Worm (Caenorhabditis elegans) whole organism, late embryonic: ENCODE results near the gene cyp-14A3.

Experiments
- C08G9.2 ChIP-seq: sonication (generic microtip); optimal IDR thresholded peaks from 2 replicates; lab custom pipeline; 2016; ENCODE audit warnings: mild to moderate bottlenecking, missing genetic modification characterization, moderate library complexity, missing compliant biosample characterization
- C38D4.7 ChIP-seq: fragments of 200-800 bp; sonication (Bioruptor generic); optimal IDR thresholded peaks from 2 replicates; lab custom pipeline; 2018; ENCODE audit warnings: mild to moderate bottlenecking, missing genetic modification characterization, moderate library complexity, missing compliant biosample characterization
- F13H6.1 ChIP-seq: sonication (generic microtip); optimal IDR thresholded peaks from 2 replicates; lab custom pipeline; 2016; ENCODE audit warnings: missing genetic modification characterization, missing compliant biosample characterization
- K09A11.1 ChIP-seq: sonication (generic microtip); optimal IDR thresholded peaks from 2 replicates; lab custom pipeline; 2017; ENCODE audit warnings: antibody characterized with exemption, mild to moderate bottlenecking, missing genetic modification characterization, missing compliant biosample characterization; ENCODE audit not compliant: insufficient read depth
- Y22D7AL.16 ChIP-seq: sonication (generic microtip); optimal IDR thresholded peaks from 2 replicates; lab custom pipeline; 2016; ENCODE audit warnings: missing genetic modification characterization, missing compliant biosample characterization
- ahr-1 ChIP-seq: sonication (generic microtip); optimal IDR thresholded peaks from 2 replicates; lab custom pipeline; 2016; ENCODE audit warnings: missing genetic modification characterization, missing compliant biosample characterization
- ama-1 ChIP-seq: fragments of 150-350 bp; optimal IDR thresholded peaks from 2 replicates; lab custom pipeline; 2014
- ceh-14 ChIP-seq: sonication (generic microtip); optimal IDR thresholded peaks from 2 replicates; lab custom pipeline; 2016; ENCODE audit warnings: missing genotype, missing genetic modification characterization, missing compliant biosample characterization
- ceh-18 ChIP-seq: sonication (generic microtip); optimal IDR thresholded peaks from 2 replicates; lab custom pipeline; 2016; ENCODE audit warnings: missing genetic modification characterization, missing compliant biosample characterization
- ceh-19 ChIP-seq: fragments of 200-800 bp; sonication (Bioruptor generic); optimal IDR thresholded peaks from 2 replicates; lab custom pipeline; 2018; ENCODE audit warnings: mild to moderate bottlenecking, missing genetic modification characterization, missing compliant biosample characterization
- ceh-2 ChIP-seq: sonication (generic microtip); optimal IDR thresholded peaks from 2 replicates; lab custom pipeline; 2016; ENCODE audit warnings: missing genotype, missing genetic modification characterization, missing compliant biosample characterization
- ceh-22 ChIP-seq: sonication (generic microtip); optimal IDR thresholded peaks from 2 replicates; lab custom pipeline; 2017; ENCODE audit warnings: missing biosample characterization, missing genetic modification characterization
- ceh-24 ChIP-seq: sonication (generic microtip); optimal IDR thresholded peaks from 2 replicates; lab custom pipeline; 2016; ENCODE audit warnings: mild to moderate bottlenecking, missing genetic modification characterization, missing compliant biosample characterization
- ceh-30 ChIP-seq: fragments of 150-350 bp; optimal IDR thresholded peaks from 2 replicates; lab custom pipeline; 2014; ENCODE audit warnings: missing biosample characterization, missing genetic modification characterization
- ceh-31 ChIP-seq: sonication (generic microtip); optimal IDR thresholded peaks from 2 replicates; lab custom pipeline; 2016; ENCODE audit warnings: missing genetic modification characterization, missing compliant biosample characterization
- ceh-48 ChIP-seq: sonication (generic microtip); optimal IDR thresholded peaks from 2 replicates; lab custom pipeline; 2016; ENCODE audit warnings: missing genetic modification characterization, inconsistent platforms, missing compliant biosample characterization
- ceh-9 ChIP-seq: sonication (generic microtip); optimal IDR thresholded peaks from 2 replicates; lab custom pipeline; 2016; ENCODE audit warnings: mild to moderate bottlenecking, missing genetic modification characterization, inconsistent platforms, missing compliant biosample characterization
- che-1 ChIP-seq: sonication (generic microtip); optimal IDR thresholded peaks from 2 replicates; lab custom pipeline; 2016; ENCODE audit warnings: mild to moderate bottlenecking, missing genetic modification characterization, missing compliant biosample characterization
- dve-1 ChIP-seq: sonication (generic microtip); optimal IDR thresholded peaks from 2 replicates; lab custom pipeline; 2017; ENCODE audit warnings: antibody characterized with exemption, mild to moderate bottlenecking, missing genetic modification characterization, missing compliant biosample characterization
- elt-2 ChIP-seq: sonication (generic microtip); optimal IDR thresholded peaks from 2 replicates; lab custom pipeline; 2016; ENCODE audit warnings: missing genetic modification reagents, missing genetic modification characterization, missing compliant biosample characterization
- ets-4 ChIP-seq: sonication (generic microtip); optimal IDR thresholded peaks from 2 replicates; lab custom pipeline; 2016; ENCODE audit warnings: missing genetic modification characterization, missing compliant biosample characterization
- eyg-1 ChIP-seq: sonication (generic microtip); optimal IDR thresholded peaks from 2 replicates; lab custom pipeline; 2016; ENCODE audit warnings: missing genotype, missing genetic modification characterization, missing compliant biosample characterization
- fax-1 ChIP-seq: sonication (generic microtip); optimal IDR thresholded peaks from 2 replicates; lab custom pipeline; 2016; ENCODE audit warnings: missing genotype, missing genetic modification characterization, missing compliant biosample characterization
- fkh-10 ChIP-seq: fragments of 150-350 bp; optimal IDR thresholded peaks from 2 replicates; lab custom pipeline; 2014; ENCODE audit warnings: missing biosample characterization, missing genetic modification reagents, missing genetic modification characterization
- fkh-6 ChIP-seq: sonication (generic microtip); optimal IDR thresholded peaks from 2 replicates; lab custom pipeline; 2016; ENCODE audit warnings: missing genetic modification characterization, missing compliant biosample characterization
- gmeb-2 ChIP-seq: sonication (generic microtip); optimal IDR thresholded peaks from 2 replicates; lab custom pipeline; 2016; ENCODE audit warnings: missing genetic modification characterization, inconsistent platforms, missing compliant biosample characterization
- hlh-30 ChIP-seq: sonication (generic microtip); optimal IDR thresholded peaks from 2 replicates; lab custom pipeline; 2017; ENCODE audit warnings: antibody characterized with exemption, missing genetic modification characterization, missing compliant biosample characterization; ENCODE audit not compliant: insufficient read depth
- hlh-8 ChIP-seq: sonication (generic microtip); optimal IDR thresholded peaks from 2 replicates; lab custom pipeline; 2016; ENCODE audit warnings: missing genotype, missing genetic modification characterization, missing compliant biosample characterization
- lin-11 ChIP-seq: fragments of 200-800 bp; sonication (Bioruptor generic); optimal IDR thresholded peaks from 2 replicates; lab custom pipeline; 2018; ENCODE audit warnings: mild to moderate bottlenecking, missing genetic modification characterization, missing compliant biosample characterization
- mec-3 ChIP-seq: sonication (generic microtip); optimal IDR thresholded peaks from 2 replicates; lab custom pipeline; 2016; ENCODE audit warnings: borderline replicate concordance, missing genetic modification characterization, missing compliant biosample characterization
- nhr-11 ChIP-seq: fragments of 150-350 bp; optimal IDR thresholded peaks from 2 replicates; lab custom pipeline; 2014; ENCODE audit warnings: missing biosample characterization, missing genetic modification characterization
- npax-4 ChIP-seq: sonication (generic microtip); optimal IDR thresholded peaks from 2 replicates; lab custom pipeline; 2016; ENCODE audit warnings: missing genetic modification characterization, missing compliant biosample characterization
- pag-3 ChIP-seq: sonication (generic microtip); optimal IDR thresholded peaks from 2 replicates; lab custom pipeline; 2016; ENCODE audit warnings: missing compliant biosample characterization, missing genetic modification characterization, borderline replicate concordance
- pat-9 ChIP-seq: fragments of 200-800 bp; sonication (Bioruptor generic); optimal IDR thresholded peaks from 2 replicates; lab custom pipeline; 2018; ENCODE audit warnings: mild to moderate bottlenecking, missing genetic modification characterization, moderate library complexity, missing compliant biosample characterization
- pax-1 ChIP-seq: fragments of 150-350 bp; optimal IDR thresholded peaks from 2 replicates; lab custom pipeline; 2014; ENCODE audit warnings: missing biosample characterization, missing genetic modification characterization
- pha-2 ChIP-seq: sonication (generic microtip); optimal IDR thresholded peaks from 2 replicates; lab custom pipeline; 2017; ENCODE audit warnings: mild to moderate bottlenecking, missing genetic modification characterization, missing compliant biosample characterization
- pqm-1 ChIP-seq: sonication (generic microtip); optimal IDR thresholded peaks from 2 replicates; lab custom pipeline; 2016; ENCODE audit warnings: missing genetic modification characterization, missing compliant biosample characterization
- pros-1 ChIP-seq: fragments of 150-350 bp; optimal IDR thresholded peaks from 2 replicates; lab custom pipeline; 2014; ENCODE audit warnings: missing biosample characterization, missing genetic modification reagents, missing genetic modification characterization
- ref-2 ChIP-seq: sonication (generic microtip); optimal IDR thresholded peaks from 2 replicates; lab custom pipeline; 2016; ENCODE audit warnings: missing genetic modification characterization, missing compliant biosample characterization
- rnt-1 ChIP-seq: sonication (generic microtip); optimal IDR thresholded peaks from 2 replicates; lab custom pipeline; 2016; ENCODE audit warnings: missing genetic modification characterization, missing compliant biosample characterization
- syd-9 ChIP-seq: sonication (generic microtip); optimal IDR thresholded peaks from 2 replicates; lab custom pipeline; 2016; ENCODE audit warnings: mild to moderate bottlenecking, missing genetic modification characterization, moderate library complexity, missing compliant biosample characterization
- unc-3 ChIP-seq, 2 experiments: fragments of 200-800 bp in 1 of 2; sonication (Bioruptor generic) in 1 of 2; sonication (generic microtip) in 1 of 2; conservative IDR thresholded peaks in 1 of 2; optimal IDR thresholded peaks in 1 of 2; 2 replicates each; pipeline versions ENCODE4 v1.3.6 to Lab custom; 2016 to 2022; ENCODE audit warnings: missing compliant biosample characterization in 2 of 2, missing genetic modification characterization in 2 of 2, missing genetic modification reagents in 1 of 2
- unc-42 ChIP-seq: sonication (generic microtip); optimal IDR thresholded peaks from 2 replicates; lab custom pipeline; 2016; ENCODE audit warnings: missing genotype, missing genetic modification characterization, missing compliant biosample characterization
- unc-86 ChIP-seq: sonication (generic microtip); optimal IDR thresholded peaks from 2 replicates; lab custom pipeline; 2016; ENCODE audit warnings: missing genetic modification characterization, missing compliant biosample characterization

Gene cyp-14A3

DNA sequence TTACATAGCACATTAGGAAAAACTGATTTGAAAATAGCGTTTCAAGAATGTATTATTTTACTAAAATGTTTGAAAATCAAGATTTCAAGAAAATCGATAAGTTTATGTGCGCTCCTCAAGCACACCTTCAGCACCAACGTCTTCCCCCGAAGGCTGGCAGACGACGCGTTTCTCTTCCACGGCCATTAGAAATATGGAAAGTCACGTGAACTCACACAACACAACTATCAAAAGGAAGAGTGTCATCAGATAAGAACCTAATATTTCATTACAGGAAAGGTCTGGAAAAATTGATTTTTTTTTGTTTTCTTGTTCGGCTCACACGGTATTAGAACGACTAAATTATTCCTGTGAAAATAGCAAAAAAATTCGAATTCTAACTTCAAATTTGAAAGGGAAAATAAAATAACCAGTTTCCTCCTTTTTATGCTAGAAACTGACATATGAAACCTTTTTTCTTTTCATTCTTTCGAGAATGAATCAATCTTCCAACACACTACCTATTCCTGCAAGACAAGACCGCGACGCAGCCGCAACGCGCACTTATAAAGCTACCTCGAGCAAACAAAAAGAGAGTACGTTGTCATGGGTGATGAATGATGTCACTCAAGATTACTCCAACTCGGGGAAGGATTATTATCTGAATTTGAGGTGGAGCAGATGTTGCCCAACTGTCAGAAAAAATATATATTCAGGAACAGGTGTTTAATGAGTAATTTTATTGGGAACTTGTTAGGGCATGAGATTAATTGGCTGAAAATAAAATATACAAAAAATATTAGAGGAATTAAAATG lies 48.7 kb downstream of the cyp-14A3 start:
- TF ChIP-seq ceh-30 (no peak), elt-2 (peak; percentile 32), eyg-1 (tag; lab: Kevin White, UChicago) (no peak), ceh-19 (GFP tag; lab: Kevin White, UChicago) (peak; percentile 23), nhr-11 (tag; lab: Kevin White, UChicago) (no peak), ceh-22 (peak; percentile 11), pros-1 (tag; lab: Kevin White, UChicago) (no peak), ceh-14 (tag; lab: Kevin White, UChicago) (no peak), C08G9.2 (tag; lab: Kevin White, UChicago) (no peak), F13H6.1 (tag; lab: Kevin White, UChicago) (no peak), ahr-1 (tag; lab: Kevin White, UChicago) (no peak), ceh-18 (tag; lab: Kevin White, UChicago) (no peak), npax-4 (tag; lab: Kevin White, UChicago) (no peak), syd-9 (tag; lab: Kevin White, UChicago) (no peak), hlh-30 (tag; lab: Kevin White, UChicago) (peak; percentile 80), K09A11.1 (tag; lab: Kevin White, UChicago) (no peak), pha-2 (tag; lab: Kevin White, UChicago) (no peak), unc-86 (tag; lab: Kevin White, UChicago) (no peak), ceh-24 (no peak), ets-4 (tag; lab: Kevin White, UChicago) (no peak), ceh-31 (tag; lab: Kevin White, UChicago) (peak; percentile 7), Y22D7AL.16 (tag; lab: Kevin White, UChicago) (no peak), unc-42 (tag; lab: Kevin White, UChicago) (no peak), hlh-8 (tag; lab: Kevin White, UChicago) (no peak), pag-3 (tag; lab: Kevin White, UChicago) (no peak), ceh-2 (tag; lab: Kevin White, UChicago) (peak; percentile 36), ama-1 (lab: Kevin White, UChicago) (no peak), rnt-1 (tag; lab: Kevin White, UChicago) (no peak), ref-2 (tag; lab: Kevin White, UChicago) (no peak), che-1 (tag; lab: Kevin White, UChicago) (no peak), gmeb-2 (no peak), dve-1 (tag; lab: Kevin White, UChicago) (no peak), ceh-48 (tag; lab: Kevin White, UChicago) (peak; percentile 52), ceh-9 (no peak), mec-3 (no peak), C38D4.7 (GFP tag; lab: Kevin White, UChicago) (no peak), lin-11 (tag; lab: Kevin White, UChicago) (no peak), unc-3 (GFP tag; conservative IDR thresholded peaks at IDR 0.05; lab: Robert Waterston, UW) (no peak), unc-3 (tag; optimal IDR thresholded peaks at IDR 0.05; lab: Kevin White, UChicago) (no peak), fkh-10 (GFP tag; lab: Kevin White, UChicago) (no peak), fax-1 (tag; lab: Kevin White, UChicago) (no peak), pqm-1 (no peak), pat-9 (tag; lab: Kevin White, UChicago) (no peak), pax-1 (tag; lab: Kevin White, UChicago) (no peak), fkh-6 (no peak)
- TF ChIP-seq, all 69 proteins: peak for 7
